Fruit fly (Drosophila melanogaster) whole organism, embryonic: Measurements from ENCODE around the gene CG18269.

Experiments
- Abd-B ChIP-seq: fragments of 200-800 bp; sonication (Bioruptor generic); optimal IDR thresholded peaks from 2 replicates; lab custom pipeline; 2018; ENCODE audit warnings: missing biosample characterization, mild to moderate bottlenecking, missing genetic modification characterization, moderate library complexity
- CG10366 ChIP-seq: fragments of 200-800 bp; sonication (Bioruptor generic); IDR thresholded peaks from 2 replicates; pipeline ENCODE4 v1.3.6; 2022; ENCODE audit warnings: missing biosample characterization, missing genetic modification characterization
- CG11247 ChIP-seq: fragments of 200-800 bp; sonication (Bioruptor generic); IDR thresholded peaks from 2 replicates; pipeline ENCODE4 v1.3.6; 2022; ENCODE audit warnings: missing biosample characterization, missing genetic modification characterization
- CG11695 ChIP-seq: fragments of 200-800 bp; sonication (Bioruptor generic); IDR thresholded peaks from 3 replicates; pipeline ENCODE4 v1.3.6; 2022; ENCODE audit warnings: missing biosample characterization, missing genetic modification characterization
- CG12071 ChIP-seq: fragments of 200-800 bp; sonication (Bioruptor generic); optimal IDR thresholded peaks from 3 replicates; lab custom pipeline; 2018; ENCODE audit warnings: missing biosample characterization, mild to moderate bottlenecking, missing genetic modification characterization
- CG13424 ChIP-seq: fragments of 200-800 bp; sonication (Bioruptor generic); optimal IDR thresholded peaks from 2 replicates; lab custom pipeline; 2019; ENCODE audit warnings: missing biosample characterization, mild to moderate bottlenecking, missing genetic modification characterization, moderate library complexity
- CG13775 ChIP-seq: fragments of 200-800 bp; sonication (Bioruptor generic); optimal IDR thresholded peaks from 3 replicates; lab custom pipeline; 2017; ENCODE audit warnings: missing biosample characterization, mild to moderate bottlenecking, missing genetic modification characterization
- CG15269 ChIP-seq: fragments of 200-800 bp; sonication (Bioruptor generic); optimal IDR thresholded peaks from 2 replicates; lab custom pipeline; 2018; ENCODE audit warnings: missing biosample characterization, mild to moderate bottlenecking, missing genetic modification characterization, moderate library complexity
- CG1602 ChIP-seq: fragments of 200-800 bp; sonication (Bioruptor generic); optimal IDR thresholded peaks from 3 replicates; lab custom pipeline; 2016; ENCODE audit warnings: missing biosample characterization, missing genetic modification characterization
- CG17186 ChIP-seq: fragments of 200-800 bp; sonication (Bioruptor generic); optimal IDR thresholded peaks from 3 replicates; lab custom pipeline; 2017; ENCODE audit warnings: missing biosample characterization, missing genetic modification reagents, missing genetic modification characterization
- CG2678 ChIP-seq: fragments of 200-800 bp; sonication (Bioruptor generic); optimal IDR thresholded peaks from 3 replicates; lab custom pipeline; 2019; ENCODE audit warnings: missing biosample characterization, mild to moderate bottlenecking, missing genetic modification characterization, moderate library complexity
- CG30403 ChIP-seq: fragments of 200-800 bp; sonication (Bioruptor generic); optimal IDR thresholded peaks from 3 replicates; lab custom pipeline; 2016; ENCODE audit warnings: missing biosample characterization, missing genetic modification characterization
- CG30431 ChIP-seq: fragments of 200-800 bp; sonication (Bioruptor generic); optimal IDR thresholded peaks from 2 replicates; lab custom pipeline; 2017; ENCODE audit warnings: missing biosample characterization, missing genetic modification characterization
- CG32532 ChIP-seq: fragments of 200-800 bp; sonication (Bioruptor generic); IDR thresholded peaks from 2 replicates; pipeline ENCODE4 v1.3.6; 2022; ENCODE audit warnings: missing biosample characterization, missing genetic modification characterization
- CG6654 ChIP-seq: fragments of 200-800 bp; sonication (Bioruptor generic); optimal IDR thresholded peaks from 2 replicates; lab custom pipeline; 2017; ENCODE audit warnings: missing biosample characterization, mild to moderate bottlenecking, missing genetic modification characterization
- CG6689 ChIP-seq: fragments of 200-800 bp; sonication (Bioruptor generic); IDR thresholded peaks from 2 replicates; pipeline ENCODE4 v1.3.6; 2022; ENCODE audit warnings: missing biosample characterization, missing genetic modification characterization
- CG6813 ChIP-seq: fragments of 200-800 bp; sonication (Bioruptor generic); optimal IDR thresholded peaks from 2 replicates; lab custom pipeline; 2017; ENCODE audit warnings: missing biosample characterization, missing genetic modification characterization, mild to moderate bottlenecking, moderate library complexity, missing genetic modification reagents
- CG7987 ChIP-seq: fragments of 200-800 bp; sonication (Bioruptor generic); optimal IDR thresholded peaks from 2 replicates; lab custom pipeline; 2018; ENCODE audit warnings: missing biosample characterization, mild to moderate bottlenecking, missing genetic modification characterization, moderate library complexity
- CoRest ChIP-seq: fragments of 200-800 bp; sonication (Bioruptor generic); optimal IDR thresholded peaks from 3 replicates; lab custom pipeline; 2018; ENCODE audit warnings: missing biosample characterization, mild to moderate bottlenecking, missing genetic modification characterization, moderate library complexity
- Ets65A ChIP-seq: fragments of 200-800 bp; sonication (Bioruptor generic); peaks from one replicate; lab custom pipeline; 2016; ENCODE audit warnings: missing biosample characterization, missing genetic modification characterization
- Fer2 ChIP-seq: fragments of 200-800 bp; sonication (Bioruptor generic); optimal IDR thresholded peaks from 2 replicates; lab custom pipeline; 2018; ENCODE audit warnings: missing biosample characterization, mild to moderate bottlenecking, missing genetic modification characterization, moderate library complexity
- Hand ChIP-seq: fragments of 200-800 bp; sonication (Bioruptor generic); optimal IDR thresholded peaks from 2 replicates; lab custom pipeline; 2017; ENCODE audit warnings: mild to moderate bottlenecking, missing biosample characterization, missing genetic modification reagents, missing genetic modification characterization
- Hmr ChIP-seq: fragments of 200-800 bp; sonication (Bioruptor generic); optimal IDR thresholded peaks from 3 replicates; lab custom pipeline; 2017; ENCODE audit warnings: mild to moderate bottlenecking, missing biosample characterization, missing genetic modification reagents, missing genetic modification characterization
- Hsf ChIP-seq: fragments of 200-800 bp; sonication (Bioruptor generic); optimal IDR thresholded peaks from 3 replicates; lab custom pipeline; 2016; ENCODE audit warnings: missing biosample characterization, missing genetic modification characterization
- Lhr ChIP-seq: fragments of 200-800 bp; sonication (Bioruptor generic); optimal IDR thresholded peaks from 3 replicates; lab custom pipeline; 2017; ENCODE audit warnings: mild to moderate bottlenecking, missing biosample characterization, missing genetic modification reagents, missing genetic modification characterization
- MESR4 ChIP-seq: fragments of 200-800 bp; sonication (Bioruptor generic); optimal IDR thresholded peaks from 2 replicates; lab custom pipeline; 2018; ENCODE audit warnings: missing biosample characterization, mild to moderate bottlenecking, missing genetic modification characterization, moderate library complexity
- Meics ChIP-seq: fragments of 200-800 bp; sonication (Bioruptor generic); optimal IDR thresholded peaks from 2 replicates; lab custom pipeline; 2017; ENCODE audit warnings: missing biosample characterization, mild to moderate bottlenecking, missing genetic modification characterization
- NFAT ChIP-seq: fragments of 200-800 bp; sonication (Bioruptor generic); IDR thresholded peaks from 2 replicates; pipeline ENCODE4 v1.3.6; 2022; ENCODE audit warnings: missing biosample characterization, missing genetic modification characterization
- PHDP ChIP-seq: fragments of 200-800 bp; sonication (Bioruptor generic); optimal IDR thresholded peaks from 3 replicates; lab custom pipeline; 2018; ENCODE audit warnings: missing biosample characterization, mild to moderate bottlenecking, missing genetic modification characterization, moderate library complexity
- Xbp1 ChIP-seq: fragments of 200-800 bp; sonication (Bioruptor generic); optimal IDR thresholded peaks from 3 replicates; lab custom pipeline; 2016; ENCODE audit warnings: missing biosample characterization, mild to moderate bottlenecking, missing genetic modification characterization
- abd-A ChIP-seq: fragments of 200-800 bp; sonication (Bioruptor generic); optimal IDR thresholded peaks from 3 replicates; lab custom pipeline; 2019; ENCODE audit warnings: missing biosample characterization, mild to moderate bottlenecking, missing genetic modification characterization, moderate library complexity
- al ChIP-seq: fragments of 200-800 bp; sonication (Bioruptor generic); IDR thresholded peaks from 2 replicates; pipeline ENCODE4 v1.3.6; 2022; ENCODE audit warnings: missing biosample characterization, missing genetic modification characterization
- ara ChIP-seq: fragments of 200-800 bp; sonication (Bioruptor generic); IDR thresholded peaks from 2 replicates; pipeline ENCODE4 v1.3.6; 2022; ENCODE audit warnings: missing biosample characterization, missing genetic modification characterization
- ci ChIP-seq: fragments of 200-800 bp; sonication (Bioruptor generic); IDR thresholded peaks from 3 replicates; pipeline ENCODE4 v1.3.6; 2022; ENCODE audit warnings: missing biosample characterization, missing genetic modification characterization
- cwo ChIP-seq: fragments of 200-800 bp; sonication (Bioruptor generic); optimal IDR thresholded peaks from 3 replicates; lab custom pipeline; 2017; ENCODE audit warnings: missing biosample characterization, missing genetic modification characterization, mild to moderate bottlenecking, moderate library complexity, missing genetic modification reagents
- danr ChIP-seq: fragments of 200-800 bp; sonication (Bioruptor generic); IDR thresholded peaks from 2 replicates; pipeline ENCODE4 v1.3.6; 2022; ENCODE audit warnings: missing biosample characterization, missing genetic modification characterization
- dmrt99B ChIP-seq: fragments of 200-800 bp; sonication (Bioruptor generic); optimal IDR thresholded peaks from 2 replicates; lab custom pipeline; 2018; ENCODE audit warnings: missing biosample characterization, mild to moderate bottlenecking, missing genetic modification characterization, moderate library complexity
- eyg ChIP-seq: fragments of 200-800 bp; sonication (Bioruptor generic); optimal IDR thresholded peaks from 3 replicates; lab custom pipeline; 2016; ENCODE audit warnings: missing biosample characterization, missing genetic modification characterization
- gce ChIP-seq: fragments of 200-800 bp; sonication (Bioruptor generic); IDR thresholded peaks from 3 replicates; pipeline ENCODE4 v1.3.6; 2022; ENCODE audit warnings: missing biosample characterization, missing genetic modification characterization
- ind ChIP-seq: fragments of 200-800 bp; sonication (Bioruptor generic); optimal IDR thresholded peaks from 3 replicates; lab custom pipeline; 2016; ENCODE audit warnings: missing biosample characterization, missing genetic modification characterization
- lilli ChIP-seq: fragments of 200-800 bp; sonication (Bioruptor generic); optimal IDR thresholded peaks from 3 replicates; lab custom pipeline; 2016; ENCODE audit warnings: missing biosample characterization, missing genetic modification characterization
- lmd ChIP-seq: fragments of 200-800 bp; sonication (Bioruptor generic); IDR thresholded peaks from 2 replicates; pipeline ENCODE4 v1.3.6; 2022; ENCODE audit warnings: missing biosample characterization, missing genetic modification characterization
- mld ChIP-seq: fragments of 200-800 bp; sonication (Bioruptor generic); IDR thresholded peaks from 3 replicates; pipeline ENCODE4 v1.3.6; 2022; ENCODE audit warnings: missing biosample characterization, missing genetic modification characterization; ENCODE audit not compliant: partially characterized antibody
- nmo ChIP-seq: fragments of 200-800 bp; sonication (Bioruptor generic); optimal IDR thresholded peaks from 2 replicates; lab custom pipeline; 2018; ENCODE audit warnings: missing biosample characterization, mild to moderate bottlenecking, missing genetic modification characterization, moderate library complexity
- otp ChIP-seq: fragments of 200-800 bp; sonication (Bioruptor generic); IDR thresholded peaks from 3 replicates; pipeline ENCODE4, ENCODE4 v1.3.6; 2022; ENCODE audit warnings: missing biosample characterization, missing genetic modification characterization
- pan ChIP-seq, 4 experiments: fragments of >200 bp in 3 of 4; fragments of 200-800 bp in 1 of 4; sonication (Bioruptor generic) in 1 of 4; optimal IDR thresholded peaks in 3 of 4; IDR thresholded peaks in 1 of 4; 2 replicates each; pipeline versions ENCODE4 v1.3.6 to Lab custom; 2017 to 2022; ENCODE audit warnings: missing biosample characterization in 2 of 4, missing genetic modification characterization in 2 of 4, mixed read lengths in 1 of 4
- pita ChIP-seq: fragments of 200-800 bp; sonication (Bioruptor generic); optimal IDR thresholded peaks from 2 replicates; lab custom pipeline; 2017; ENCODE audit warnings: missing biosample characterization, mild to moderate bottlenecking, missing genetic modification characterization
- seq ChIP-seq: fragments of 200-800 bp; sonication (Bioruptor generic); IDR thresholded peaks from 2 replicates; pipeline ENCODE4 v1.3.6; 2022; ENCODE audit warnings: missing biosample characterization, missing genetic modification characterization
- tap ChIP-seq: fragments of 200-800 bp; optimal IDR thresholded peaks from 3 replicates; lab custom pipeline; 2019; ENCODE audit warnings: missing biosample characterization, mild to moderate bottlenecking, missing genetic modification characterization, moderate library complexity
- vvl ChIP-seq: fragments of 200-800 bp; sonication (Bioruptor generic); IDR thresholded peaks from 2 replicates; pipeline ENCODE4 v1.3.6; 2022; ENCODE audit warnings: missing biosample characterization, missing genetic modification characterization

CG18269 gene

dm6 chr2L:5569503-5569902 lies 17.9 kb downstream of the CG18269 start (continued):
- TF ChIP-seq CG1602 (GFP tag; lab: Kevin White, UChicago): peak; percentile 1
- TF ChIP-seq CG7987 (GFP tag; lab: Kevin White, UChicago): no peak
- 0 out of 3 replicates have a peak, but pooled peaks have one; percentile 26 for TF ChIP-seq ci (GFP tag; lab: Robert Waterston, UW)
- no peak for TF ChIP-seq pan (optimal IDR thresholded peaks at IDR 0.05; lab: Kevin White, UChicago)
- peak in 1 of 2 experiments; percentile 51 for TF ChIP-seq pan (GFP tag; optimal IDR thresholded peaks at IDR 0.05 in 1 of 2, IDR thresholded peaks at IDR 0.05 in 1 of 2)
- TF ChIP-seq eyg: no peak
- no peak for TF ChIP-seq ara (GFP tag; lab: Robert Waterston, UW)
- TF ChIP-seq abd-A: peak; percentile 34
- no peak for TF ChIP-seq seq (GFP tag; lab: Robert Waterston, UW)
- TF ChIP-seq CG30431 (GFP tag; lab: Kevin White, UChicago): no peak
- peak; percentile 27 for TF ChIP-seq CoRest (tag; lab: Kevin White, UChicago)
- TF ChIP-seq NFAT (GFP tag; lab: Robert Waterston, UW): no peak
- peak; percentile 30 for TF ChIP-seq CG30403
- TF ChIP-seq Meics: peak; percentile 58
- TF ChIP-seq danr (GFP tag; lab: Robert Waterston, UW): 0 out of 2 replicates have a peak, but pooled peaks have one; percentile 7
- TF ChIP-seq MESR4: no peak
- peak; percentile 41; the same call in 1 of the 2 replicates for TF ChIP-seq CG11247 (GFP tag; lab: Robert Waterston, UW)
- no peak for TF ChIP-seq Lhr (GFP tag; lab: Kevin White, UChicago)
- TF ChIP-seq Abd-B (GFP tag; lab: Kevin White, UChicago): peak; percentile 22
- no peak for TF ChIP-seq CG6654
- TF ChIP-seq gce: no peak
- no peak for TF ChIP-seq Fer2 (tag; lab: Kevin White, UChicago)
- no peak for TF ChIP-seq tap
- peak; percentile 32 for TF ChIP-seq lilli (GFP tag; lab: Kevin White, UChicago)
- TF ChIP-seq al: 0 out of 2 replicates have a peak, but pooled peaks have one; percentile 10
- TF ChIP-seq dmrt99B (tag; lab: Kevin White, UChicago): peak; percentile 49
- TF ChIP-seq CG10366 (GFP tag; lab: Robert Waterston, UW): peak; percentile 36; the same call in 1 of the 2 replicates
- TF ChIP-seq CG32532 (GFP tag; lab: Robert Waterston, UW): peak; percentile 56; the same call in 1 of the 2 replicates
- peak; percentile 42 for TF ChIP-seq CG13424
- peak; percentile 48 for TF ChIP-seq CG15269 (tag; lab: Kevin White, UChicago)
- TF ChIP-seq CG17186 (GFP tag; lab: Kevin White, UChicago): no peak
- no peak for TF ChIP-seq pita (GFP tag; lab: Kevin White, UChicago)
- TF ChIP-seq CG13775: no peak
- no peak for TF ChIP-seq mld
- peak; percentile 15 for TF ChIP-seq Hand (GFP tag; lab: Kevin White, UChicago)
- peak; percentile 93 for TF ChIP-seq Ets65A (GFP tag; lab: Kevin White, UChicago)
- peak; percentile 45 for TF ChIP-seq CG6689
- no peak for TF ChIP-seq PHDP (tag; lab: Kevin White, UChicago)
- no peak for TF ChIP-seq CG6813 (GFP tag; lab: Kevin White, UChicago)
- no peak for TF ChIP-seq otp (GFP tag; lab: Robert Waterston, UW)
- TF ChIP-seq vvl (GFP tag; lab: Robert Waterston, UW): no peak
- peak; percentile 9 for TF ChIP-seq Xbp1 (GFP tag; lab: Kevin White, UChicago)
- TF ChIP-seq Hmr (GFP tag; lab: Kevin White, UChicago): peak; percentile 38
- TF ChIP-seq CG2678 (tag; lab: Kevin White, UChicago): no peak
- 0 out of 3 replicates have a peak, but pooled peaks have one; percentile 45 for TF ChIP-seq CG11695 (GFP tag; lab: Robert Waterston, UW)
- peak; percentile 27 for TF ChIP-seq ind (GFP tag; lab: Kevin White, UChicago)
- peak; percentile 46; the same call in 1 of the 2 replicates for TF ChIP-seq lmd (GFP tag; lab: Robert Waterston, UW)
- no peak for TF ChIP-seq CG12071 (GFP tag; lab: Kevin White, UChicago)
- TF ChIP-seq Hsf (GFP tag; lab: Kevin White, UChicago): peak; percentile 31
- peak; percentile 18 for TF ChIP-seq cwo (GFP tag; lab: Kevin White, UChicago)
- TF ChIP-seq nmo (GFP tag; lab: Kevin White, UChicago): peak; percentile 16
